Worm (Caenorhabditis elegans) whole organism, L3 larva: ENCODE measurements around the gene D2045.5.
A peak's percentile ranks its signal among the peaks of the same experiment; 100 is the strongest.

Experiments used
- R02D3.7 ChIP-seq: fragments of 150-350 bp; optimal IDR thresholded peaks from 2 replicates; lab custom pipeline; 2014; ENCODE audit warnings: missing biosample characterization, missing genetic modification characterization
- ZK546.5 ChIP-seq: sonication (generic microtip); optimal IDR thresholded peaks from 2 replicates; lab custom pipeline; 2017; ENCODE audit warnings: missing biosample characterization, missing genetic modification characterization
- aly-2 ChIP-seq: fragments of 150-350 bp; optimal IDR thresholded peaks from 2 replicates; lab custom pipeline; 2014; ENCODE audit warnings: missing biosample characterization, missing genetic modification characterization
- ama-1 ChIP-seq: fragments of 150-350 bp; optimal IDR thresholded peaks from 2 replicates; lab custom pipeline; 2018
- ceh-16 ChIP-seq: sonication (generic microtip); optimal IDR thresholded peaks from 2 replicates; lab custom pipeline; 2017; ENCODE audit warnings: missing biosample characterization, missing genetic modification characterization
- ceh-28 ChIP-seq: fragments of 150-350 bp; optimal IDR thresholded peaks from 2 replicates; lab custom pipeline; 2014; ENCODE audit warnings: missing biosample characterization, missing genetic modification reagents, missing genetic modification characterization
- ceh-82 ChIP-seq: fragments of 150-350 bp; optimal IDR thresholded peaks from 2 replicates; lab custom pipeline; 2014; ENCODE audit warnings: missing biosample characterization, missing genetic modification characterization
- ceh-9 ChIP-seq: sonication (generic microtip); optimal IDR thresholded peaks from 2 replicates; lab custom pipeline; 2018; ENCODE audit warnings: missing biosample characterization, missing genetic modification characterization
- daf-12 ChIP-seq: fragments of 150-350 bp; optimal IDR thresholded peaks from 2 replicates; lab custom pipeline; 2014; ENCODE audit warnings: missing biosample characterization, missing genetic modification reagents, missing genetic modification characterization
- egl-27 ChIP-seq: sonication (generic microtip); optimal IDR thresholded peaks from 4 replicates; lab custom pipeline; 2017; ENCODE audit warnings: missing biosample characterization, missing genetic modification reagents, missing genetic modification characterization
- egl-5 ChIP-seq: fragments of 150-350 bp; optimal IDR thresholded peaks from 2 replicates; lab custom pipeline; 2017; ENCODE audit warnings: missing biosample characterization, missing genetic modification reagents, missing genetic modification characterization, inconsistent platforms
- elt-1 ChIP-seq: fragments of 150-350 bp; optimal IDR thresholded peaks from 2 replicates; lab custom pipeline; 2014; ENCODE audit warnings: missing biosample characterization, missing genetic modification characterization
- elt-2 ChIP-seq: sonication (generic microtip); optimal IDR thresholded peaks from 2 replicates; lab custom pipeline; 2016; ENCODE audit warnings: missing genetic modification reagents, mild to moderate bottlenecking, missing genetic modification characterization, missing compliant biosample characterization
- elt-3 ChIP-seq, 3 experiments: fragments of 150-350 bp in 1 of 3; sonication (generic microtip) in 2 of 3; optimal IDR thresholded peaks; 2 replicates in 2 of 3; 4 replicates in 1 of 3; lab custom pipeline; 2014 to 2017; ENCODE audit warnings: missing biosample characterization in 3 of 3, missing genetic modification characterization in 3 of 3
- eor-1 ChIP-seq, 2 experiments: fragments of 150-350 bp; optimal IDR thresholded peaks; 2 replicates each; lab custom pipeline; 2014 to 2018; ENCODE audit warnings: missing biosample characterization in 2 of 2, missing genetic modification characterization in 2 of 2
- fkh-10 ChIP-seq: sonication (generic microtip); optimal IDR thresholded peaks from 2 replicates; lab custom pipeline; 2017; ENCODE audit warnings: missing biosample characterization, missing genetic modification reagents, missing genetic modification characterization
- fkh-2 ChIP-seq: fragments of 150-350 bp; optimal IDR thresholded peaks from 2 replicates; lab custom pipeline; 2014; ENCODE audit warnings: missing biosample characterization, missing genetic modification reagents, missing genetic modification characterization
- fos-1 ChIP-seq: fragments of 150-350 bp; optimal IDR thresholded peaks from 2 replicates; lab custom pipeline; 2014; ENCODE audit warnings: missing biosample characterization, missing genetic modification characterization
- hmg-11 ChIP-seq: sonication (generic microtip); optimal IDR thresholded peaks from 2 replicates; lab custom pipeline; 2016; ENCODE audit warnings: missing genetic modification characterization, missing compliant biosample characterization
- jun-1 ChIP-seq: fragments of 150-350 bp; optimal IDR thresholded peaks from 2 replicates; lab custom pipeline; 2014; ENCODE audit warnings: missing biosample characterization, missing genetic modification reagents, missing genetic modification characterization
- lin-15B ChIP-seq: fragments of 150-350 bp; optimal IDR thresholded peaks from 2 replicates; lab custom pipeline; 2014; ENCODE audit warnings: missing biosample characterization, missing genetic modification characterization
- lin-39 ChIP-seq: fragments of 150-350 bp; optimal IDR thresholded peaks from 2 replicates; lab custom pipeline; 2018; ENCODE audit warnings: missing biosample characterization, missing genetic modification reagents, missing genetic modification characterization
- lsy-12 ChIP-seq: sonication (generic microtip); optimal IDR thresholded peaks from 2 replicates; lab custom pipeline; 2016; ENCODE audit warnings: mild to moderate bottlenecking, missing genetic modification characterization, missing compliant biosample characterization
- mdl-1 ChIP-seq: fragments of 150-350 bp; optimal IDR thresholded peaks from 2 replicates; lab custom pipeline; 2014; ENCODE audit warnings: missing biosample characterization, missing genetic modification characterization
- mml-1 ChIP-seq: fragments of 150-350 bp; sonication (generic microtip); optimal IDR thresholded peaks from 3 replicates; lab custom pipeline; 2014; ENCODE audit warnings: missing biosample characterization, missing genetic modification characterization
- nfya-1 ChIP-seq: sonication (generic microtip); optimal IDR thresholded peaks from 2 replicates; lab custom pipeline; 2017; ENCODE audit warnings: missing genetic modification characterization, mild to moderate bottlenecking, missing compliant biosample characterization, antibody characterized with exemption, moderate library complexity; ENCODE audit not compliant: insufficient read depth
- nhr-11 ChIP-seq: fragments of 150-350 bp; optimal IDR thresholded peaks from 2 replicates; lab custom pipeline; 2014; ENCODE audit warnings: missing biosample characterization, missing genetic modification characterization
- nhr-12 ChIP-seq: fragments of 150-350 bp; optimal IDR thresholded peaks from 2 replicates; lab custom pipeline; 2014; ENCODE audit warnings: missing biosample characterization, missing genetic modification characterization
- nhr-23 ChIP-seq: fragments of 150-350 bp; optimal IDR thresholded peaks from 2 replicates; lab custom pipeline; 2014; ENCODE audit warnings: missing biosample characterization, missing genetic modification reagents, missing genetic modification characterization
- nhr-237 ChIP-seq: fragments of 150-350 bp; optimal IDR thresholded peaks from 2 replicates; lab custom pipeline; 2014; ENCODE audit warnings: missing biosample characterization, missing genetic modification characterization
- nhr-25 ChIP-seq: sonication (generic microtip); optimal IDR thresholded peaks from 2 replicates; lab custom pipeline; 2017; ENCODE audit warnings: missing biosample characterization, missing genetic modification characterization
- nhr-28 ChIP-seq: fragments of 150-350 bp; optimal IDR thresholded peaks from 2 replicates; lab custom pipeline; 2014; ENCODE audit warnings: missing biosample characterization, missing genetic modification characterization
- nhr-43 ChIP-seq: sonication (generic microtip); optimal IDR thresholded peaks from 2 replicates; lab custom pipeline; 2016; ENCODE audit warnings: mild to moderate bottlenecking, missing genetic modification characterization, missing compliant biosample characterization; ENCODE audit not compliant: poor library complexity, severe bottlenecking
- nhr-67 ChIP-seq: fragments of 150-350 bp; optimal IDR thresholded peaks from 2 replicates; lab custom pipeline; 2014; ENCODE audit warnings: missing biosample characterization, missing genetic modification characterization
- nhr-76 ChIP-seq: fragments of 150-350 bp; sonication (generic microtip); optimal IDR thresholded peaks from 5 replicates; lab custom pipeline; 2014; ENCODE audit warnings: missing biosample characterization, missing genetic modification characterization
- nhr-77 ChIP-seq: fragments of 150-350 bp; optimal IDR thresholded peaks from 2 replicates; lab custom pipeline; 2014; ENCODE audit warnings: missing biosample characterization, missing genetic modification characterization
- pha-4 ChIP-seq: fragments of 150-350 bp; optimal IDR thresholded peaks from 2 replicates; lab custom pipeline; 2014; ENCODE audit warnings: missing biosample characterization, missing genetic modification reagents, missing genetic modification characterization
- pqm-1 ChIP-seq: fragments of 150-350 bp; optimal IDR thresholded peaks from 2 replicates; lab custom pipeline; 2017; ENCODE audit warnings: missing biosample characterization, missing genetic modification characterization, inconsistent platforms
- sea-2 ChIP-seq: fragments of 150-350 bp; sonication (generic microtip); optimal IDR thresholded peaks from 4 replicates; lab custom pipeline; 2014; ENCODE audit warnings: missing biosample characterization, missing genetic modification reagents, missing genetic modification characterization
- skn-1 ChIP-seq: fragments of 150-350 bp; optimal IDR thresholded peaks from 2 replicates; lab custom pipeline; 2014; ENCODE audit warnings: missing biosample characterization, missing genetic modification characterization
- snpc-4 ChIP-seq: fragments of 150-350 bp; optimal IDR thresholded peaks from 2 replicates; lab custom pipeline; 2014; ENCODE audit warnings: missing biosample characterization, missing genetic modification characterization
- tbx-2 ChIP-seq: sonication (generic microtip); optimal IDR thresholded peaks from 2 replicates; lab custom pipeline; 2016; ENCODE audit warnings: mild to moderate bottlenecking, missing genetic modification characterization, missing compliant biosample characterization
- unc-39 ChIP-seq: sonication (generic microtip); optimal IDR thresholded peaks from 4 replicates; lab custom pipeline; 2017; ENCODE audit warnings: missing biosample characterization, missing genetic modification characterization
- unc-62 ChIP-seq: fragments of 150-350 bp; sonication (generic microtip); optimal IDR thresholded peaks from 4 replicates; lab custom pipeline; 2014; ENCODE audit warnings: missing biosample characterization, missing genetic modification reagents, missing genetic modification characterization
- zag-1 ChIP-seq: fragments of 150-350 bp; optimal IDR thresholded peaks from 2 replicates; lab custom pipeline; 2014; ENCODE audit warnings: missing biosample characterization, missing genetic modification characterization
- ztf-11 ChIP-seq: fragments of 150-350 bp; optimal IDR thresholded peaks from 2 replicates; lab custom pipeline; 2014; ENCODE audit warnings: missing biosample characterization, missing genetic modification characterization
- ztf-4 ChIP-seq: fragments of 150-350 bp; optimal IDR thresholded peaks from 2 replicates; lab custom pipeline; 2014; ENCODE audit warnings: missing biosample characterization, missing genetic modification characterization

D2045.5 gene

DNA sequence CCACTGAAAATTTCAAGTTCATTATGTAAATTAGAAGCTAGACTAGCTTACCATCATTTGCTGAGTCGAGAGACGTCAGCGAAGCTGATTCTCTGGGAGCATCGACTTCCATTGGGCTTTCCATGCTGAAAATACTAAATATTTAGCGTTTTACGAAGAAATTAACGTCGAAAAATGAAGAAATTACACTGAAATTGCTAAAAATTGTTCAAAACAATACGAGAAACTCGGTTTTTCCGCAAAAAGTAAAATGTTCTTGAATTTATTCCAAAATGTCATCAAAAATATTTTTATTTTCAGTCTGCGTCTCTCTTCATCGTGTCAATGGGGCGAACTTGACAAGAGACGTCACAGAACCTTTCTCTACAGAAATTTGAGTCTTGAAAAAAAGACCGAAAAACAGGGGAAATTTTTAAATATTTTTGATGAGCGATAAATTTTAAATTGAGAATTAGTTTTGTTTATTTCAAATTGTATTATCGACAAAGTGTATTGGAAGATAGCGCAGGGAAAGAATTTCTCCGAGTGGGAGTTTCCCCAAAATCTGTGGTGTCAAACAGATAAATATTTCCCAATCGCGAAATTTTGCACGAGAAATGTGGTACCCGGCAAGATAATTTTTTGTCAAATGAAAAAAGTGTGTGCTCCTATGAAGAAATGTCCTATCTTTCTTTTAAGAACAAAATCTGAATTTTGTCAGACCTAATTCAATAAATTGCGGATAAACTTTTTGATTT, 8.8 kb downstream of the D2045.5 start, which contains the start of gene ecps-1:
Gene ecps-1, minus strand, starts transcription at position 125 of the 737 bp plus-strand sequence.
- TF ChIP-seq pha-4 (tag; lab: Kevin White, UChicago), result peak; percentile 97
- TF ChIP-seq ceh-9, result no peak
- no peak for TF ChIP-seq nfya-1 (tag; lab: Kevin White, UChicago)
- TF ChIP-seq ztf-11 (tag; lab: Kevin White, UChicago), result no peak
- no peak for TF ChIP-seq eor-1 (tag; optimal IDR thresholded peaks at IDR 0.05; lab: Kevin White, UChicago)
- TF ChIP-seq nhr-77 (tag; lab: Kevin White, UChicago), result no peak
- TF ChIP-seq lin-39 (tag; lab: Kevin White, UChicago), result peak; percentile 32
- TF ChIP-seq ztf-4 (tag; lab: Kevin White, UChicago), result no peak
- no peak for TF ChIP-seq unc-39 (tag; lab: Kevin White, UChicago)
- peak; percentile 9 for TF ChIP-seq zag-1 (tag; lab: Kevin White, UChicago)
- TF ChIP-seq nhr-76 (tag; lab: Kevin White, UChicago), result no peak
- TF ChIP-seq nhr-237, result no peak
- TF ChIP-seq nhr-12 (tag; lab: Kevin White, UChicago), result no peak
- TF ChIP-seq snpc-4 (tag; lab: Kevin White, UChicago), result peak; percentile 68
- no peak for TF ChIP-seq aly-2 (tag; lab: Kevin White, UChicago)
- TF ChIP-seq mml-1 (tag; lab: Kevin White, UChicago), result no peak
- peak; percentile 51 for TF ChIP-seq elt-2 (tag; lab: Kevin White, UChicago)
- TF ChIP-seq nhr-28, result no peak
- TF ChIP-seq sea-2, result no peak
- TF ChIP-seq jun-1 (tag; lab: Kevin White, UChicago), result peak; percentile 63
- peak; percentile 45 for TF ChIP-seq nhr-11 (tag; lab: Kevin White, UChicago)
- TF ChIP-seq fos-1 (tag; lab: Kevin White, UChicago), result no peak
- TF ChIP-seq fkh-2 (tag; lab: Kevin White, UChicago), result no peak
- no peak for TF ChIP-seq tbx-2
- TF ChIP-seq R02D3.7, result peak; percentile 86
- TF ChIP-seq egl-27 (tag; lab: Kevin White, UChicago), result no peak
- peak; percentile 89 for TF ChIP-seq nhr-43 (tag; lab: Kevin White, UChicago)
- no peak for TF ChIP-seq ceh-16
- peak; percentile 13 for TF ChIP-seq elt-1 (tag; lab: Kevin White, UChicago)
- peak; percentile 77 for TF ChIP-seq ceh-28 (tag; lab: Kevin White, UChicago)
- TF ChIP-seq ceh-82, result peak; percentile 62
- TF ChIP-seq unc-62 (GFP tag; lab: Kevin White, UChicago), result peak; percentile 12
- TF ChIP-seq nhr-67 (tag; lab: Kevin White, UChicago), result no peak
- no peak for TF ChIP-seq ZK546.5 (tag; lab: Kevin White, UChicago)
- peak; percentile 57 for TF ChIP-seq pqm-1 (tag; lab: Kevin White, UChicago)
- peak; percentile 32 for TF ChIP-seq mdl-1 (tag; lab: Kevin White, UChicago)
- peak; percentile 76 for TF ChIP-seq nhr-25 (tag; lab: Kevin White, UChicago)
- TF ChIP-seq nhr-23 (tag; lab: Kevin White, UChicago), result peak; percentile 89
- TF ChIP-seq fkh-10 (GFP tag; lab: Kevin White, UChicago), result peak; percentile 53
- no peak for TF ChIP-seq ama-1 (lab: Kevin White, UChicago)
- TF ChIP-seq elt-3 (tag; optimal IDR thresholded peaks at IDR 0.05; lab: Kevin White, UChicago), result no peak
- TF ChIP-seq lin-15B (tag; lab: Kevin White, UChicago), result peak; percentile 93
- TF ChIP-seq hmg-11, result no peak
- TF ChIP-seq skn-1 (tag; lab: Kevin White, UChicago), result peak; percentile 97
- peak; percentile 7 for TF ChIP-seq egl-5
- TF ChIP-seq lsy-12, result peak; percentile 81
- TF ChIP-seq daf-12 (tag; lab: Kevin White, UChicago), result no peak
